Worm (Caenorhabditis elegans): Measurements from ENCODE around the gene set-11.

DNA sequence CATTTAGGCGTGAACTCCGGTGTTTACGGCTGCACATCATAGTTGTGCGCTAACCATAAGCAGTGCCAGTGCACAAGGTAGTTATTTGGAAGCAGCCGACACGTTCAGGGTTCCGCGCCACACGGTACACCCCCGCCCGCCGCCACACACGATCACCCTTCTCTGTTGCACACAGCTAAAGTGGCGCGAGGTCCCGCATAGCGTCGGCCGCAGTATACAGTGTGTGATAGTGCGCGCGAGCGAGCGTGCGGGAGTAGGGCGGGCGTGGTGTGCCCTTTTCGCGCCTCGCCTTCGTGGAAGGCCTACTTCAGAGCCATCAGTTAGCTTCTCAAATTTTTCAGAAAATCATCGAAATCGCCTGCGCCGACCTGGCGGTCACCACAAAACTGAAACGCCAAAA is 44.6 kb upstream of the set-11 start:
- TF ChIP-seq ama-1 (optimal IDR thresholded peaks at IDR 0.05) (no peak), tbx-37 (GFP tag; conservative IDR thresholded peaks at IDR 0.05) (no peak)
